Fruit fly (Drosophila melanogaster) whole organism, pupa: ENCODE measurements around the gene CG31917.

Experiments
- CG15710 ChIP-seq: fragments of 200-800 bp; sonication (Bioruptor generic); optimal IDR thresholded peaks from 2 replicates; lab custom pipeline; 2018; ENCODE audit warnings: missing biosample characterization, mild to moderate bottlenecking, missing genetic modification characterization, moderate library complexity
- CG8159 ChIP-seq: fragments of 200-800 bp; sonication (Bioruptor generic); optimal IDR thresholded peaks from 3 replicates; lab custom pipeline; 2018; ENCODE audit warnings: missing biosample characterization, mild to moderate bottlenecking, missing genetic modification characterization, moderate library complexity
- fd96Ca ChIP-seq: fragments of 200-800 bp; sonication (Bioruptor generic); IDR thresholded peaks from 3 replicates; pipeline ENCODE4 v1.3.6; 2022; ENCODE audit warnings: missing biosample characterization, missing genetic modification characterization

dm6 chr2L:5050825-5051224, 40.2 kb upstream of the CG31917 start, which contains the start of gene CG9121:
- TF ChIP-seq CG15710: no peak
- no peak for TF ChIP-seq fd96Ca (GFP tag; lab: Robert Waterston, UW)
- no peak for TF ChIP-seq CG8159 (tag; lab: Kevin White, UChicago)
